Worm (Caenorhabditis elegans): ENCODE results near the gene gpa-2.

Gene gpa-2

ce11 chrV:8348959-8349389 is 21.8 kb upstream of the gpa-2 start (continued):
- TF ChIP-seq zag-1 (tag; optimal IDR thresholded peaks at IDR 0.05) (no peak), hlh-11 (tag; optimal IDR thresholded peaks at IDR 0.05) (peak; percentile 88), cey-2 (tag; optimal IDR thresholded peaks at IDR 0.05; ENCODE audit: borderline replicate concordance, insufficient read depth) (no peak), R02D3.7 (tag; optimal IDR thresholded peaks at IDR 0.05) (no peak), ceh-82 (tag; optimal IDR thresholded peaks at IDR 0.05) (no peak), D1046.2 (GFP tag; IDR thresholded peaks at IDR 0.05) (no peak), zip-2 (tag; optimal IDR thresholded peaks at IDR 0.05) (peak; percentile 59), lin-13 (GFP tag; optimal IDR thresholded peaks at IDR 0.05) (peak; percentile 78), set-16 (GFP tag; IDR thresholded peaks at IDR 0.05) (no peak; the same call in none of the 2 replicates), ces-1 (GFP tag; optimal IDR thresholded peaks at IDR 0.05) (no peak), skn-1 (tag; optimal IDR thresholded peaks at IDR 0.05) (no peak), nhr-25 (tag; optimal IDR thresholded peaks at IDR 0.05; ENCODE audit: borderline replicate concordance, insufficient read depth) (peak; percentile 82), unc-130 (GFP tag; optimal IDR thresholded peaks at IDR 0.05) (peak; percentile 80), dve-1 (tag; optimal IDR thresholded peaks at IDR 0.05; ENCODE audit: insufficient read depth) (peak; percentile 96)

DNA sequence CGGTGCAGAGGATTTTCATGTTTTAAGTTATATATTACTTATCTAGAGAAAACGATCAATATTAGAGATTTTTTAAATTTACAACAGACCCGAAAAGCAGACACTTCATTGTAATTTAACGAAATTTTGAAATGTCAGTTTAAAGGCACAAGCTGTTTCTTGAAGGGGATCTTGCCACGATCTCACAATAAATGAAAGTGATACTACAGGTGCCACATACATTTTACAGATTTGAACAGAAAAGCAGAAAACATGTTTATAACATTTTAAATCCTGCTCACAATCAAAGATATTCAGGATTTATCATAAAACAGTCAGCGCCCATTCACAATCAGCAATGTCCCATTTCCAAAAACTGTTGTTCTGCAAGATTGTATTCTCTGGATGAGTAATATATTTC is 20.9 kb upstream of the gpa-2 start:
- TF ChIP-seq ceh-62 (tag; optimal IDR thresholded peaks at IDR 0.05) (no peak), lin-39 (tag; optimal IDR thresholded peaks at IDR 0.05) (no peak), madf-9 (GFP tag; conservative IDR thresholded peaks at IDR 0.05) (no peak), ceh-32 (tag; optimal IDR thresholded peaks at IDR 0.05; ENCODE audit: poor library complexity) (no peak), aha-1 (tag) (peak; percentile 94), tra-1 (GFP tag; IDR thresholded peaks at IDR 0.05) (no peak)

- TF ChIP-seq lin-15B (tag; optimal IDR thresholded peaks at IDR 0.05) = no peak
- TF ChIP-seq nhr-76 (tag; optimal IDR thresholded peaks at IDR 0.05) = no peak
- no peak for TF ChIP-seq zag-1 (tag; optimal IDR thresholded peaks at IDR 0.05)
These were observed 19.4 kb upstream of the gpa-2 start, which contains the start of gene srsx-22 for ce11 chrV:8351371-8351770. Gene srsx-22 (plus strand): TSS chrV:8351671.

ce11 chrV:8355435-8356212 is 15.2 kb upstream of the gpa-2 start, which contains the start of gene mom-2:
Gene mom-2 (plus strand): TSS chrV:8355988.
- no peak for TF ChIP-seq pha-4 (GFP tag; IDR thresholded peaks at IDR 0.05)
- TF ChIP-seq pha-4 (tag; optimal IDR thresholded peaks at IDR 0.05) = no peak
- no peak for TF ChIP-seq snpc-1.2 (GFP tag; IDR thresholded peaks at IDR 0.05)
- TF ChIP-seq F37D6.2 (tag; optimal IDR thresholded peaks at IDR 0.05) = no peak
- TF ChIP-seq nhr-237 (tag; optimal IDR thresholded peaks at IDR 0.05) = no peak
- no peak for TF ChIP-seq lin-39 (tag; optimal IDR thresholded peaks at IDR 0.05)
- TF ChIP-seq ztf-7 (tag; optimal IDR thresholded peaks at IDR 0.05) = no peak
- TF ChIP-seq hlh-30 (tag; optimal IDR thresholded peaks at IDR 0.05; ENCODE audit: insufficient read depth) = no peak
- TF ChIP-seq dmd-6 (GFP tag; IDR thresholded peaks at IDR 0.05) = no peak
- no peak for TF ChIP-seq mes-2 (tag; optimal IDR thresholded peaks at IDR 0.05; ENCODE audit: poor library complexity, severe bottlenecking)
- TF ChIP-seq lin-1 (GFP tag; IDR thresholded peaks at IDR 0.05) = no peak
- no peak for TF ChIP-seq saeg-2 (GFP tag; IDR thresholded peaks at IDR 0.05)
- TF ChIP-seq arid-1 (GFP tag; conservative IDR thresholded peaks at IDR 0.05) = no peak
- no peak for TF ChIP-seq mdl-1 (tag; optimal IDR thresholded peaks at IDR 0.05)
- no peak for TF ChIP-seq aly-2 (tag; optimal IDR thresholded peaks at IDR 0.05)
- no peak for TF ChIP-seq pqm-1 (tag; optimal IDR thresholded peaks at IDR 0.05)
- no peak for TF ChIP-seq ztf-11 (tag; optimal IDR thresholded peaks at IDR 0.05)
- no peak for TF ChIP-seq vab-7 (GFP tag; IDR thresholded peaks at IDR 0.05)
- no peak for TF ChIP-seq snpc-4 (tag; optimal IDR thresholded peaks at IDR 0.05)
- no peak for TF ChIP-seq mxl-2 (GFP tag; conservative IDR thresholded peaks at IDR 0.05)
- TF ChIP-seq lin-13 (GFP tag; optimal IDR thresholded peaks at IDR 0.05) = no peak
